Fruit fly (Drosophila melanogaster) whole organism, embryonic: ENCODE results near the gene CG1847.
A peak's percentile ranks its signal among the peaks of the same experiment; 100 is the strongest.

Experiments
- B-H1 ChIP-seq: fragments of 200-800 bp; sonication (Bioruptor generic); IDR thresholded peaks from 3 replicates; pipeline ENCODE4 v1.3.6; 2022; ENCODE audit warnings: missing biosample characterization, missing genetic modification characterization
- CG12744 ChIP-seq: fragments of 200-800 bp; sonication (Bioruptor generic); optimal IDR thresholded peaks from 2 replicates; lab custom pipeline; 2016; ENCODE audit warnings: missing biosample characterization, missing genetic modification characterization
- CG15696 ChIP-seq: fragments of 200-800 bp; sonication (Bioruptor generic); optimal IDR thresholded peaks from 2 replicates; lab custom pipeline; 2019; ENCODE audit warnings: missing biosample characterization, mild to moderate bottlenecking, missing genetic modification characterization, moderate library complexity
- CG16779 ChIP-seq: fragments of 200-800 bp; sonication (Bioruptor generic); IDR thresholded peaks from 2 replicates; pipeline ENCODE4 v1.3.6; 2022; ENCODE audit warnings: missing biosample characterization, missing genetic modification characterization
- CG17328 ChIP-seq: fragments of 200-800 bp; sonication (Bioruptor generic); IDR thresholded peaks from 2 replicates; pipeline ENCODE4 v1.3.6; 2022; ENCODE audit warnings: missing biosample characterization, missing genetic modification characterization
- CG1832 ChIP-seq: fragments of 200-800 bp; sonication (Bioruptor generic); optimal IDR thresholded peaks from 2 replicates; lab custom pipeline; 2017; ENCODE audit warnings: missing biosample characterization, mild to moderate bottlenecking, missing genetic modification characterization, inconsistent platforms
- CG2120 ChIP-seq: fragments of 200-800 bp; sonication (Bioruptor generic); optimal IDR thresholded peaks from 3 replicates; lab custom pipeline; 2016; ENCODE audit warnings: missing biosample characterization, missing genetic modification characterization
- CG2129 ChIP-seq: fragments of 200-800 bp; sonication (Bioruptor generic); IDR thresholded peaks from 2 replicates; pipeline ENCODE4 v1.3.6; 2022; ENCODE audit warnings: missing biosample characterization, missing genetic modification characterization; ENCODE audit not compliant: partially characterized antibody
- CG2678 ChIP-seq: fragments of 200-800 bp; sonication (Bioruptor generic); optimal IDR thresholded peaks from 3 replicates; lab custom pipeline; 2019; ENCODE audit warnings: missing biosample characterization, mild to moderate bottlenecking, missing genetic modification characterization, moderate library complexity
- CG34224 ChIP-seq: fragments of 200-800 bp; sonication (Bioruptor generic); IDR thresholded peaks from 3 replicates; pipeline ENCODE4 v1.3.6; 2022; ENCODE audit warnings: missing biosample characterization, missing genetic modification characterization; ENCODE audit not compliant: partially characterized antibody
- CG34422 ChIP-seq: fragments of 200-800 bp; sonication (Bioruptor generic); IDR thresholded peaks from 3 replicates; pipeline ENCODE4 v1.3.6; 2022; ENCODE audit warnings: missing biosample characterization, missing genetic modification characterization
- CG4617 ChIP-seq: fragments of 200-800 bp; sonication (Bioruptor generic); optimal IDR thresholded peaks from 3 replicates; lab custom pipeline; 2016; ENCODE audit warnings: missing biosample characterization, missing genetic modification characterization, borderline replicate concordance
- CG4707 ChIP-seq: fragments of 200-800 bp; sonication (Bioruptor generic); optimal IDR thresholded peaks from 2 replicates; lab custom pipeline; 2018; ENCODE audit warnings: missing biosample characterization, mild to moderate bottlenecking, missing genetic modification characterization, moderate library complexity
- CG5180 ChIP-seq: fragments of 200-800 bp; sonication (Bioruptor generic); optimal IDR thresholded peaks from 3 replicates; lab custom pipeline; 2017; ENCODE audit warnings: missing biosample characterization, missing genetic modification characterization, mild to moderate bottlenecking, moderate library complexity, missing genetic modification reagents
- CG6654 ChIP-seq: fragments of 200-800 bp; sonication (Bioruptor generic); optimal IDR thresholded peaks from 2 replicates; lab custom pipeline; 2017; ENCODE audit warnings: missing biosample characterization, mild to moderate bottlenecking, missing genetic modification characterization
- CG6791 ChIP-seq: fragments of 200-800 bp; sonication (Bioruptor generic); IDR thresholded peaks from 3 replicates; pipeline ENCODE4 v1.3.6; 2022; ENCODE audit warnings: missing biosample characterization, missing genetic modification characterization; ENCODE audit not compliant: partially characterized antibody
- CG8359 ChIP-seq: fragments of 200-800 bp; sonication (Bioruptor generic); optimal IDR thresholded peaks from 2 replicates; lab custom pipeline; 2017; ENCODE audit warnings: missing biosample characterization, mild to moderate bottlenecking, missing genetic modification characterization, borderline replicate concordance
- CG9727 ChIP-seq: fragments of 200-800 bp; sonication (Bioruptor generic); optimal IDR thresholded peaks from 3 replicates; lab custom pipeline; 2017; ENCODE audit warnings: missing biosample characterization, mild to moderate bottlenecking, missing genetic modification characterization
- CG9797 ChIP-seq: fragments of 200-800 bp; sonication (Bioruptor generic); optimal IDR thresholded peaks from 3 replicates; lab custom pipeline; 2018; ENCODE audit warnings: missing biosample characterization, mild to moderate bottlenecking, missing genetic modification characterization
- Chrac-16 ChIP-seq: fragments of 200-800 bp; sonication (Bioruptor generic); optimal IDR thresholded peaks from 3 replicates; lab custom pipeline; 2016; ENCODE audit warnings: missing biosample characterization, missing genetic modification characterization
- Dek ChIP-seq: fragments of 200-800 bp; sonication (Bioruptor generic); optimal IDR thresholded peaks from 3 replicates; lab custom pipeline; 2019; ENCODE audit warnings: missing biosample characterization, mild to moderate bottlenecking, missing genetic modification characterization, moderate library complexity
- Dip2 ChIP-seq: fragments of 200-800 bp; sonication (Bioruptor generic); IDR thresholded peaks from 2 replicates; pipeline ENCODE4 v1.3.6; 2022; ENCODE audit warnings: missing biosample characterization, missing genetic modification characterization
- Ets65A ChIP-seq: fragments of 200-800 bp; sonication (Bioruptor generic); peaks from one replicate; lab custom pipeline; 2016; ENCODE audit warnings: missing biosample characterization, missing genetic modification characterization
- Fer3 ChIP-seq: fragments of 200-800 bp; sonication (Bioruptor generic); optimal IDR thresholded peaks from 2 replicates; lab custom pipeline; 2018; ENCODE audit warnings: missing biosample characterization, mild to moderate bottlenecking, missing genetic modification characterization, moderate library complexity
- GATAe ChIP-seq: fragments of 200-800 bp; sonication (Bioruptor generic); conservative IDR thresholded peaks from 2 replicates; pipeline ENCODE4 v1.3.6; 2022; ENCODE audit warnings: missing biosample characterization, missing genetic modification characterization
- Hmx ChIP-seq: fragments of 200-800 bp; sonication (Bioruptor generic); optimal IDR thresholded peaks from 2 replicates; lab custom pipeline; 2016; ENCODE audit warnings: missing biosample characterization, missing genetic modification characterization
- Neu2 ChIP-seq: fragments of 200-800 bp; sonication (Bioruptor generic); optimal IDR thresholded peaks from 3 replicates; lab custom pipeline; 2016; ENCODE audit warnings: missing biosample characterization, missing genetic modification characterization, borderline replicate concordance
- Nf-YB ChIP-seq: fragments of 200-800 bp; sonication (Bioruptor generic); optimal IDR thresholded peaks from 3 replicates; lab custom pipeline; 2019; ENCODE audit warnings: missing biosample characterization, mild to moderate bottlenecking, missing genetic modification characterization, moderate library complexity
- PHDP ChIP-seq: fragments of 200-800 bp; sonication (Bioruptor generic); optimal IDR thresholded peaks from 3 replicates; lab custom pipeline; 2018; ENCODE audit warnings: missing biosample characterization, mild to moderate bottlenecking, missing genetic modification characterization, moderate library complexity
- Sox102F ChIP-seq: fragments of 200-800 bp; sonication (Bioruptor generic); optimal IDR thresholded peaks from 2 replicates; lab custom pipeline; 2018; ENCODE audit warnings: missing biosample characterization, mild to moderate bottlenecking, missing genetic modification characterization, moderate library complexity
- Ssrp ChIP-seq: fragments of 200-800 bp; sonication (Bioruptor generic); optimal IDR thresholded peaks from 2 replicates; lab custom pipeline; 2018; ENCODE audit warnings: missing biosample characterization, mild to moderate bottlenecking, missing genetic modification characterization, moderate library complexity
- caup ChIP-seq: fragments of 200-800 bp; sonication (Bioruptor generic); optimal IDR thresholded peaks from 3 replicates; lab custom pipeline; 2017; ENCODE audit warnings: missing biosample characterization, mild to moderate bottlenecking, missing genetic modification characterization, moderate library complexity; ENCODE audit not compliant: severe bottlenecking
- da ChIP-seq: fragments of 200-800 bp; sonication (Bioruptor generic); optimal IDR thresholded peaks from 2 replicates; lab custom pipeline; 2016; ENCODE audit warnings: missing biosample characterization, missing genetic modification characterization
- dati ChIP-seq: fragments of 200-800 bp; sonication (Bioruptor generic); IDR thresholded peaks from 2 replicates; pipeline ENCODE4 v1.3.6; 2022; ENCODE audit warnings: missing biosample characterization, missing genetic modification characterization
- dpn ChIP-seq, 2 experiments: fragments of 200-800 bp; sonication (Bioruptor generic); optimal IDR thresholded peaks; 3 replicates each; lab custom pipeline; 2016; ENCODE audit warnings: missing biosample characterization in 2 of 2, missing genetic modification characterization in 2 of 2
- en ChIP-seq: fragments of 200-800 bp; sonication (Bioruptor generic); optimal IDR thresholded peaks from 2 replicates; lab custom pipeline; 2016; ENCODE audit warnings: missing biosample characterization, missing genetic modification characterization
- fd64A ChIP-seq: fragments of 200-800 bp; sonication (Bioruptor generic); optimal IDR thresholded peaks from 3 replicates; lab custom pipeline; 2018; ENCODE audit warnings: missing biosample characterization, mild to moderate bottlenecking, missing genetic modification characterization
- gfzf ChIP-seq: fragments of 200-800 bp; sonication (Bioruptor generic); optimal IDR thresholded peaks from 2 replicates; lab custom pipeline; 2016; ENCODE audit warnings: missing biosample characterization, mild to moderate bottlenecking, missing genetic modification characterization, moderate library complexity
- hb ChIP-seq: fragments of 200-800 bp; sonication (Bioruptor generic); IDR thresholded peaks from 3 replicates; pipeline ENCODE4 v1.3.6; 2022; ENCODE audit warnings: missing biosample characterization, missing genetic modification characterization; ENCODE audit not compliant: partially characterized antibody
- inv ChIP-seq: fragments of 200-800 bp; sonication (Bioruptor generic); IDR thresholded peaks from 2 replicates; pipeline ENCODE4 v1.3.6; 2022; ENCODE audit warnings: missing biosample characterization, missing genetic modification characterization; ENCODE audit not compliant: partially characterized antibody
- kah ChIP-seq: fragments of 200-800 bp; sonication (Bioruptor generic); optimal IDR thresholded peaks from 2 replicates; lab custom pipeline; 2018; ENCODE audit warnings: missing biosample characterization, mild to moderate bottlenecking, missing genetic modification characterization
- knrl ChIP-seq: fragments of 200-800 bp; sonication (Bioruptor generic); IDR thresholded peaks from 3 replicates; pipeline ENCODE4 v1.3.6; 2022; ENCODE audit warnings: missing biosample characterization, missing genetic modification characterization; ENCODE audit not compliant: partially characterized antibody
- lab ChIP-seq: fragments of 200-800 bp; sonication (Bioruptor generic); optimal IDR thresholded peaks from 3 replicates; lab custom pipeline; 2017; ENCODE audit warnings: missing biosample characterization, missing genetic modification characterization, mild to moderate bottlenecking, moderate library complexity, missing genetic modification reagents
- nerfin-1 ChIP-seq: fragments of 200-800 bp; sonication (Bioruptor generic); optimal IDR thresholded peaks from 3 replicates; lab custom pipeline; 2019; ENCODE audit warnings: missing biosample characterization, mild to moderate bottlenecking, missing genetic modification characterization, moderate library complexity
- pita ChIP-seq: fragments of 200-800 bp; sonication (Bioruptor generic); optimal IDR thresholded peaks from 2 replicates; lab custom pipeline; 2017; ENCODE audit warnings: missing biosample characterization, mild to moderate bottlenecking, missing genetic modification characterization
- repo ChIP-seq: fragments of 200-800 bp; sonication (Bioruptor generic); optimal IDR thresholded peaks from 2 replicates; lab custom pipeline; 2016; ENCODE audit warnings: missing biosample characterization, missing genetic modification characterization
- trem ChIP-seq: fragments of 200-800 bp; optimal IDR thresholded peaks from 3 replicates; lab custom pipeline; 2019; ENCODE audit warnings: missing biosample characterization, mild to moderate bottlenecking, missing genetic modification characterization, moderate library complexity
- unc-4 ChIP-seq: fragments of 200-800 bp; sonication (Bioruptor generic); IDR thresholded peaks from 2 replicates; pipeline ENCODE4 v1.3.6; 2022; ENCODE audit warnings: missing biosample characterization, missing genetic modification characterization; ENCODE audit not compliant: partially characterized antibody

CG1847 gene

dm6 chrX:11854758-11855465, 14.1 kb upstream of the CG1847 start, which contains the start of the genes CG10347 and ATP7 (continued):
- TF ChIP-seq knrl (GFP tag; lab: Robert Waterston, UW) (peak; percentile 93), CG9797 (GFP tag; lab: Kevin White, UChicago) (peak; percentile 23), inv (GFP tag; lab: Robert Waterston, UW) (peak; percentile 86), unc-4 (GFP tag; lab: Robert Waterston, UW) (peak; percentile 93), Hmx (GFP tag; lab: Kevin White, UChicago) (no peak), lab (peak; percentile 40), pita (GFP tag; lab: Kevin White, UChicago) (no peak), CG4617 (GFP tag; lab: Kevin White, UChicago) (peak; percentile 23), CG9727 (peak; percentile 9), CG34224 (GFP tag; lab: Robert Waterston, UW) (peak; percentile 95), repo (peak; percentile 25), CG17328 (GFP tag; lab: Robert Waterston, UW) (no peak), PHDP (peak; percentile 4), CG6791 (GFP tag; lab: Robert Waterston, UW) (peak; percentile 86), hb (GFP tag; lab: Robert Waterston, UW) (peak; percentile 80), en (no peak), caup (GFP tag; lab: Kevin White, UChicago) (no peak), GATAe (GFP tag; lab: Robert Waterston, UW) (no peak), CG2129 (GFP tag; lab: Robert Waterston, UW) (peak; percentile 87), CG16779 (GFP tag; lab: Robert Waterston, UW) (no peak), CG34422 (peak; percentile 17; the same call in 1 of the 3 replicates), CG12744 (no peak), Dip2 (GFP tag; lab: Robert Waterston, UW) (no peak), CG5180 (GFP tag; lab: Kevin White, UChicago) (no peak), da (GFP tag; lab: Kevin White, UChicago) (no peak), dati (no peak), CG8359 (GFP tag; lab: Kevin White, UChicago) (no peak), CG2678 (peak; percentile 43), CG15696 (tag; lab: Kevin White, UChicago) (peak; percentile 1), Ets65A (GFP tag; lab: Kevin White, UChicago) (peak; percentile 80), nerfin-1 (tag; lab: Kevin White, UChicago) (peak; percentile 11), B-H1 (no peak), Neu2 (GFP tag; lab: Kevin White, UChicago) (no peak), Fer3 (tag; lab: Kevin White, UChicago) (no peak), Nf-YB (no peak), dpn (GFP tag; optimal IDR thresholded peaks at IDR 0.05; lab: Kevin White, UChicago) (peak in 1 of 2 experiments; percentile 36), CG2120 (peak; percentile 62), Chrac-16 (GFP tag; lab: Kevin White, UChicago) (no peak), CG6654 (GFP tag; lab: Kevin White, UChicago) (no peak), kah (no peak), gfzf (GFP tag; lab: Kevin White, UChicago) (peak; percentile 5), Dek (tag; lab: Kevin White, UChicago) (no peak), Ssrp (no peak), trem (peak; percentile 40), Sox102F (GFP tag; lab: Kevin White, UChicago) (no peak), CG4707 (GFP tag; lab: Kevin White, UChicago) (no peak), fd64A (GFP tag; lab: Kevin White, UChicago) (no peak), CG1832 (GFP tag; lab: Kevin White, UChicago) (no peak)
